Fruit fly (Drosophila melanogaster) Kc167 (cell line): ENCODE data around the gene CG15643.

ENCODE experiments used
- Myc ChIP-seq: fragments of >200 bp; optimal IDR thresholded peaks from 2 replicates; lab custom pipeline; 2017; ENCODE audit warnings: missing external identifiers
- Sin3A ChIP-seq: fragments of >200 bp; optimal IDR thresholded peaks from 2 replicates; lab custom pipeline; 2018; ENCODE audit warnings: missing external identifiers

DNA sequence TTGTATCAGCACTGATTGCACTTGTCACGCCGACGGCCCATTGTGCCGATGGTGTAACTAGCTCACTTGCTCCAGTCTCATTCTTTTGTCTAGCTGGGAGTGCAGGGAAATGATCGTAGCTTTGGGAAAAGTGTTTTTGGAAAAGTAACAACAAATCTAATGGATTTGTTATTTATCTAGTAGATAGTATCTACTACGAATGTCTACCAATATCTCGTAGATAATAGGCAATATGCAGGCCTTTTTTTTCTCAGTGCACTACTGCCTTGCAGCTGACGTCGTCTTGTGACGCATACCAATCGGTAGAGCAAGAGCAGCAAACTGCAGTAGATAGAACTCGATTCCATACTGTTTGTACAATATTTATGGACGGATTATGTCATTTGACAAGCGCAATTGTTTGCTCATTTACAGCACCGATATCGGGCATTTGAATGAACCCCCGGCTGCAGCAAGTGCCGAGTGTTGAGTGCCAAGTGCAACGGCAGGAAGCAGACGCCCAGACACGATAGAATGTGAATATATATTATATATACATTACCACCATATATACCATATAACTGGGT, 28.4 kb downstream of the CG15643 start:
- TF ChIP-seq Sin3A (lab: Kevin White, UChicago) (no peak), Myc (lab: Kevin White, UChicago) (no peak)
